Worm (Caenorhabditis elegans) whole organism, late embryonic: ENCODE results near the gene F49E12.7.

Experiments
- ama-1 ChIP-seq: fragments of 150-350 bp; optimal IDR thresholded peaks from 2 replicates; lab custom pipeline; 2014
- ets-4 ChIP-seq: sonication (generic microtip); optimal IDR thresholded peaks from 2 replicates; lab custom pipeline; 2016; ENCODE audit warnings: missing genetic modification characterization, missing compliant biosample characterization
- fkh-10 ChIP-seq: fragments of 150-350 bp; optimal IDR thresholded peaks from 2 replicates; lab custom pipeline; 2014; ENCODE audit warnings: missing biosample characterization, missing genetic modification reagents, missing genetic modification characterization
- nhr-11 ChIP-seq: fragments of 150-350 bp; optimal IDR thresholded peaks from 2 replicates; lab custom pipeline; 2014; ENCODE audit warnings: missing biosample characterization, missing genetic modification characterization
- pha-4 ChIP-seq: fragments of 150-350 bp; optimal IDR thresholded peaks from 2 replicates; lab custom pipeline; 2018; ENCODE audit warnings: missing biosample characterization, missing genetic modification reagents, missing genetic modification characterization
- pqm-1 ChIP-seq: sonication (generic microtip); optimal IDR thresholded peaks from 2 replicates; lab custom pipeline; 2016; ENCODE audit warnings: missing genetic modification characterization, missing compliant biosample characterization
- sox-4 ChIP-seq: sonication (generic microtip); optimal IDR thresholded peaks from 2 replicates; lab custom pipeline; 2017; ENCODE audit warnings: mild to moderate bottlenecking, missing genetic modification characterization, inconsistent platforms, missing compliant biosample characterization
- tbx-2 ChIP-seq: sonication (generic microtip); optimal IDR thresholded peaks from 2 replicates; lab custom pipeline; 2016; ENCODE audit warnings: missing genetic modification characterization, missing compliant biosample characterization
- ttx-3 ChIP-seq: sonication (generic microtip); optimal IDR thresholded peaks from 2 replicates; lab custom pipeline; 2016; ENCODE audit warnings: missing genetic modification reagents, missing genetic modification characterization, missing compliant biosample characterization
- unc-42 ChIP-seq: sonication (generic microtip); optimal IDR thresholded peaks from 2 replicates; lab custom pipeline; 2016; ENCODE audit warnings: missing genotype, missing genetic modification characterization, missing compliant biosample characterization
- zip-5 ChIP-seq: sonication (generic microtip); optimal IDR thresholded peaks from 2 replicates; lab custom pipeline; 2016; ENCODE audit warnings: missing genetic modification characterization, missing compliant biosample characterization

- no peak for TF ChIP-seq pha-4 (tag; lab: Kevin White, UChicago)
- no peak for TF ChIP-seq ttx-3
- no peak for TF ChIP-seq pqm-1 (tag; lab: Kevin White, UChicago)
- TF ChIP-seq tbx-2 (tag; lab: Kevin White, UChicago), result no peak
- no peak for TF ChIP-seq nhr-11
- TF ChIP-seq ama-1 (lab: Kevin White, UChicago), result no peak
- no peak for TF ChIP-seq unc-42
- TF ChIP-seq zip-5 (tag; lab: Kevin White, UChicago), result no peak
- TF ChIP-seq ets-4 (tag; lab: Kevin White, UChicago), result no peak
- TF ChIP-seq sox-4, result no peak
- no peak for TF ChIP-seq fkh-10 (GFP tag; lab: Kevin White, UChicago)
Measured at ce11 chrII:8444007-8444406, 48.1 kb upstream of the F49E12.7 start, which contains the start of gene evl-20.
